Worm (Caenorhabditis elegans) whole organism, L4/young adult: ENCODE data around the gene myrf-1.

Experiments used
- W03F9.2 ChIP-seq: fragments of 150-350 bp; optimal IDR thresholded peaks from 2 replicates; lab custom pipeline; 2014; ENCODE audit warnings: missing biosample characterization, missing genetic modification characterization
- dao-5 ChIP-seq: sonication (generic microtip); optimal IDR thresholded peaks from 2 replicates; lab custom pipeline; 2016; ENCODE audit warnings: missing genotype, missing genetic modification characterization, moderate library complexity, missing compliant biosample characterization
- him-1 ChIP-seq: sonication (generic microtip); optimal IDR thresholded peaks from 2 replicates; lab custom pipeline; 2016; ENCODE audit warnings: missing genotype, missing genetic modification reagents, missing genetic modification characterization, missing compliant biosample characterization

- no peak for TF ChIP-seq dao-5 (tag; lab: Kevin White, UChicago)
- no peak for TF ChIP-seq him-1 (tag; lab: Kevin White, UChicago)
- no peak for TF ChIP-seq W03F9.2
Observed at ce11 chrII:10505949-10506348, 3.6 kb upstream of the myrf-1 start.
